Fruit fly (Drosophila melanogaster) whole organism, embryonic: ENCODE data around the gene CG34106.

Experiments used
- ATbp ChIP-seq: fragments of 200-800 bp; sonication (Bioruptor generic); optimal IDR thresholded peaks from 2 replicates; lab custom pipeline; 2017; ENCODE audit warnings: missing biosample characterization, mild to moderate bottlenecking, missing genetic modification characterization, missing genetic modification reagents
- Antp ChIP-seq: fragments of 200-800 bp; sonication (Bioruptor generic); optimal IDR thresholded peaks from 3 replicates; lab custom pipeline; 2016; ENCODE audit warnings: missing biosample characterization, missing genetic modification characterization
- CG11085 ChIP-seq: fragments of 200-800 bp; sonication (Bioruptor generic); IDR thresholded peaks from 2 replicates; pipeline ENCODE4 v1.3.6; 2022; ENCODE audit warnings: missing biosample characterization, missing genetic modification characterization
- CG12071 ChIP-seq: fragments of 200-800 bp; sonication (Bioruptor generic); optimal IDR thresholded peaks from 3 replicates; lab custom pipeline; 2018; ENCODE audit warnings: missing biosample characterization, mild to moderate bottlenecking, missing genetic modification characterization
- CG12219 ChIP-seq: fragments of 200-800 bp; sonication (Bioruptor generic); optimal IDR thresholded peaks from 3 replicates; lab custom pipeline; 2018; ENCODE audit warnings: missing biosample characterization, mild to moderate bottlenecking, missing genetic modification characterization
- CG1233 ChIP-seq: fragments of 200-800 bp; sonication (Bioruptor generic); optimal IDR thresholded peaks from 4 replicates; lab custom pipeline; 2018; ENCODE audit warnings: missing biosample characterization, mild to moderate bottlenecking, missing genetic modification characterization
- CG15479 ChIP-seq: fragments of 200-800 bp; sonication (Bioruptor generic); optimal IDR thresholded peaks from 3 replicates; lab custom pipeline; 2019; ENCODE audit warnings: missing biosample characterization, mild to moderate bottlenecking, missing genetic modification characterization, moderate library complexity
- CG2678 ChIP-seq: fragments of 200-800 bp; sonication (Bioruptor generic); optimal IDR thresholded peaks from 3 replicates; lab custom pipeline; 2019; ENCODE audit warnings: missing biosample characterization, mild to moderate bottlenecking, missing genetic modification characterization, moderate library complexity
- CG30020 ChIP-seq: fragments of 200-800 bp; optimal IDR thresholded peaks from 2 replicates; lab custom pipeline; 2019; ENCODE audit warnings: missing biosample characterization, mild to moderate bottlenecking, missing genetic modification characterization, moderate library complexity
- CG32532 ChIP-seq: fragments of 200-800 bp; sonication (Bioruptor generic); IDR thresholded peaks from 2 replicates; pipeline ENCODE4 v1.3.6; 2022; ENCODE audit warnings: missing biosample characterization, missing genetic modification characterization
- CG3995 ChIP-seq: fragments of 200-800 bp; sonication (Bioruptor generic); optimal IDR thresholded peaks from 3 replicates; lab custom pipeline; 2016; ENCODE audit warnings: missing biosample characterization, missing genetic modification characterization
- CG4617 ChIP-seq: fragments of 200-800 bp; sonication (Bioruptor generic); optimal IDR thresholded peaks from 3 replicates; lab custom pipeline; 2016; ENCODE audit warnings: missing biosample characterization, missing genetic modification characterization, borderline replicate concordance
- CG8924 ChIP-seq: fragments of 200-800 bp; optimal IDR thresholded peaks from 3 replicates; lab custom pipeline; 2019; ENCODE audit warnings: missing biosample characterization, mild to moderate bottlenecking, missing genetic modification characterization, moderate library complexity
- CG9797 ChIP-seq: fragments of 200-800 bp; sonication (Bioruptor generic); optimal IDR thresholded peaks from 3 replicates; lab custom pipeline; 2018; ENCODE audit warnings: missing biosample characterization, mild to moderate bottlenecking, missing genetic modification characterization
- CTCF ChIP-seq: fragments of 200-800 bp; sonication (Bioruptor generic); optimal IDR thresholded peaks from 2 replicates; lab custom pipeline; 2017; ENCODE audit warnings: missing biosample characterization, mild to moderate bottlenecking, missing genetic modification characterization, moderate library complexity
- Fer3 ChIP-seq: fragments of 200-800 bp; sonication (Bioruptor generic); optimal IDR thresholded peaks from 2 replicates; lab custom pipeline; 2018; ENCODE audit warnings: missing biosample characterization, mild to moderate bottlenecking, missing genetic modification characterization, moderate library complexity
- H15 ChIP-seq: fragments of 200-800 bp; sonication (Bioruptor generic); IDR thresholded peaks from 3 replicates; pipeline ENCODE4 v1.3.6; 2022; ENCODE audit warnings: missing biosample characterization, missing genetic modification characterization
- Hand ChIP-seq: fragments of 200-800 bp; sonication (Bioruptor generic); optimal IDR thresholded peaks from 2 replicates; lab custom pipeline; 2017; ENCODE audit warnings: mild to moderate bottlenecking, missing biosample characterization, missing genetic modification reagents, missing genetic modification characterization
- Hr78 ChIP-seq, 2 experiments: fragments of 200-800 bp in 1 of 2; fragments of >200 bp in 1 of 2; sonication (Bioruptor generic) in 1 of 2; optimal IDR thresholded peaks; 2 replicates each; lab custom pipeline; 2017 to 2019; ENCODE audit warnings: missing biosample characterization in 2 of 2, missing genetic modification characterization in 2 of 2, mild to moderate bottlenecking in 1 of 2, moderate library complexity in 1 of 2
- Max ChIP-seq: fragments of 200-800 bp; sonication (Bioruptor generic); optimal IDR thresholded peaks from 2 replicates; lab custom pipeline; 2016; ENCODE audit warnings: missing biosample characterization, mild to moderate bottlenecking, missing genetic modification characterization
- Opbp ChIP-seq: fragments of 200-800 bp; sonication (Bioruptor generic); IDR thresholded peaks from 3 replicates; pipeline ENCODE4 v1.3.6; 2022; ENCODE audit warnings: missing biosample characterization, missing genetic modification characterization; ENCODE audit not compliant: partially characterized antibody
- Scr ChIP-seq: fragments of 200-800 bp; sonication (Bioruptor generic); IDR thresholded peaks from 2 replicates; pipeline ENCODE4 v1.3.6; 2022; ENCODE audit warnings: missing biosample characterization, missing genetic modification characterization; ENCODE audit not compliant: partially characterized antibody
- Sin3A ChIP-seq: fragments of >200 bp; optimal IDR thresholded peaks from 2 replicates; lab custom pipeline; 2018
- Trl ChIP-seq, 3 experiments: fragments of >200 bp in 2 of 3; fragments of 200-800 bp in 1 of 3; sonication (Bioruptor generic) in 1 of 3; optimal IDR thresholded peaks; 2 replicates in 1 of 3; 3 replicates in 2 of 3; lab custom pipeline; 2016 to 2017; ENCODE audit warnings: missing biosample characterization in 1 of 3, missing genetic modification characterization in 1 of 3
- YL-1 ChIP-seq: fragments of 200-800 bp; sonication (Bioruptor generic); optimal IDR thresholded peaks from 3 replicates; lab custom pipeline; 2017; ENCODE audit warnings: missing biosample characterization, mild to moderate bottlenecking, missing genetic modification characterization
- ase ChIP-seq: fragments of 200-800 bp; sonication (Bioruptor generic); IDR thresholded peaks from 3 replicates; pipeline ENCODE4 v1.3.6; 2022; ENCODE audit warnings: missing biosample characterization, missing genetic modification characterization
- bigmax ChIP-seq: fragments of 200-800 bp; sonication (Bioruptor generic); optimal IDR thresholded peaks from 2 replicates; lab custom pipeline; 2018; ENCODE audit warnings: missing biosample characterization, mild to moderate bottlenecking, missing genetic modification characterization
- da ChIP-seq: fragments of 200-800 bp; sonication (Bioruptor generic); optimal IDR thresholded peaks from 2 replicates; lab custom pipeline; 2016; ENCODE audit warnings: missing biosample characterization, missing genetic modification characterization
- eve ChIP-seq, 2 experiments: fragments of >200 bp; optimal IDR thresholded peaks; 2 replicates each; lab custom pipeline; 2017; ENCODE audit warnings: missing biosample characterization in 2 of 2, missing genetic modification characterization in 2 of 2
- fd64A ChIP-seq: fragments of 200-800 bp; sonication (Bioruptor generic); optimal IDR thresholded peaks from 3 replicates; lab custom pipeline; 2018; ENCODE audit warnings: missing biosample characterization, mild to moderate bottlenecking, missing genetic modification characterization
- grau ChIP-seq: fragments of 200-800 bp; optimal IDR thresholded peaks from 3 replicates; lab custom pipeline; 2019; ENCODE audit warnings: missing biosample characterization, mild to moderate bottlenecking, missing genetic modification characterization, moderate library complexity
- ham ChIP-seq: fragments of 200-800 bp; sonication (Bioruptor generic); IDR thresholded peaks from 2 replicates; pipeline ENCODE4 v1.3.6; 2022; ENCODE audit warnings: missing biosample characterization, missing genetic modification characterization
- ind ChIP-seq: fragments of 200-800 bp; sonication (Bioruptor generic); optimal IDR thresholded peaks from 3 replicates; lab custom pipeline; 2016; ENCODE audit warnings: missing biosample characterization, missing genetic modification characterization
- insv ChIP-seq, 2 experiments: fragments of 200-800 bp; sonication (Bioruptor generic); optimal IDR thresholded peaks; 3 replicates each; lab custom pipeline; 2016 to 2018; ENCODE audit warnings: missing biosample characterization in 2 of 2, missing genetic modification characterization in 2 of 2
- klu ChIP-seq: fragments of 200-800 bp; sonication (Bioruptor generic); IDR thresholded peaks from 2 replicates; pipeline ENCODE4 v1.3.6; 2022; ENCODE audit warnings: missing biosample characterization, missing genetic modification characterization
- mam ChIP-seq: fragments of 200-800 bp; sonication (Bioruptor generic); optimal IDR thresholded peaks from 3 replicates; lab custom pipeline; 2016; ENCODE audit warnings: missing biosample characterization, missing genetic modification characterization
- nerfin-1 ChIP-seq: fragments of 200-800 bp; sonication (Bioruptor generic); optimal IDR thresholded peaks from 3 replicates; lab custom pipeline; 2019; ENCODE audit warnings: missing biosample characterization, mild to moderate bottlenecking, missing genetic modification characterization, moderate library complexity
- pita ChIP-seq: fragments of 200-800 bp; sonication (Bioruptor generic); optimal IDR thresholded peaks from 2 replicates; lab custom pipeline; 2017; ENCODE audit warnings: missing biosample characterization, mild to moderate bottlenecking, missing genetic modification characterization
- pzg ChIP-seq: fragments of 200-800 bp; sonication (Bioruptor generic); optimal IDR thresholded peaks from 3 replicates; lab custom pipeline; 2018; ENCODE audit warnings: missing biosample characterization, mild to moderate bottlenecking, missing genetic modification characterization, moderate library complexity
- scrt ChIP-seq: fragments of 200-800 bp; sonication (Bioruptor generic); optimal IDR thresholded peaks from 2 replicates; lab custom pipeline; 2018; ENCODE audit warnings: missing biosample characterization, mild to moderate bottlenecking, missing genetic modification characterization, moderate library complexity
- so ChIP-seq: fragments of 200-800 bp; sonication (Bioruptor generic); IDR thresholded peaks from 3 replicates; pipeline ENCODE4 v1.3.6; 2022; ENCODE audit warnings: missing biosample characterization, missing genetic modification characterization
- tll ChIP-seq, 2 experiments: fragments of 200-800 bp in 1 of 2; fragments of >200 bp in 1 of 2; sonication (Bioruptor generic) in 1 of 2; optimal IDR thresholded peaks; 2 replicates each; lab custom pipeline; 2017 to 2019; ENCODE audit warnings: missing biosample characterization in 2 of 2, missing genetic modification characterization in 2 of 2, mild to moderate bottlenecking in 1 of 2, moderate library complexity in 1 of 2
- trem ChIP-seq: fragments of 200-800 bp; optimal IDR thresholded peaks from 3 replicates; lab custom pipeline; 2019; ENCODE audit warnings: missing biosample characterization, mild to moderate bottlenecking, missing genetic modification characterization, moderate library complexity
- zfh1 ChIP-seq: fragments of 200-800 bp; sonication (Bioruptor generic); IDR thresholded peaks from 3 replicates; pipeline ENCODE4 v1.3.6; 2022; ENCODE audit warnings: missing biosample characterization, missing genetic modification characterization

Gene CG34106

dm6 chr2L:17180038-17180437, 49.2 kb downstream of the CG34106 start, which contains the start of gene Gr36c:
TSS of gene Gr36c (plus strand) at chr2L:17180338.
- TF ChIP-seq YL-1 (GFP tag; lab: Kevin White, UChicago) (no peak), insv (GFP tag; optimal IDR thresholded peaks at IDR 0.05; lab: Kevin White, UChicago) (no peak), bigmax (GFP tag; lab: Kevin White, UChicago) (no peak), CG4617 (GFP tag; lab: Kevin White, UChicago) (no peak), Trl (optimal IDR thresholded peaks at IDR 0.05; lab: Kevin White, UChicago) (no peak), Trl (GFP tag; optimal IDR thresholded peaks at IDR 0.05; lab: Kevin White, UChicago) (no peak), CG30020 (tag; lab: Kevin White, UChicago) (no peak), Hand (GFP tag; lab: Kevin White, UChicago) (no peak), ase (GFP tag; lab: Robert Waterston, UW) (no peak), zfh1 (GFP tag; lab: Robert Waterston, UW) (no peak)

dm6 chr2L:17181638-17182037, 50.8 kb downstream of the CG34106 start, which contains the start of gene Grl36a:
TSS of gene Grl36a (plus strand) at chr2L:17181938.
- no peak for TF ChIP-seq ATbp (GFP tag; lab: Kevin White, UChicago)
- TF ChIP-seq da (GFP tag; lab: Kevin White, UChicago) = no peak
- TF ChIP-seq so (GFP tag; lab: Robert Waterston, UW) = no peak
- TF ChIP-seq CG11085 (GFP tag; lab: Robert Waterston, UW) = no peak
- no peak for TF ChIP-seq ind (GFP tag; lab: Kevin White, UChicago)

dm6 chr2L:17195197-17195596, 64.4 kb downstream of the CG34106 start:
- TF ChIP-seq Max (no peak), CG4617 (GFP tag; lab: Kevin White, UChicago) (no peak), grau (tag; lab: Kevin White, UChicago) (no peak), CTCF (GFP tag; lab: Kevin White, UChicago) (peak; percentile 75)

- TF ChIP-seq CG8924 (tag; lab: Kevin White, UChicago) (no peak), H15 (no peak), pita (GFP tag; lab: Kevin White, UChicago) (no peak), tll (GFP tag; optimal IDR thresholded peaks at IDR 0.05; lab: Kevin White, UChicago) (no peak), nerfin-1 (tag; lab: Kevin White, UChicago) (no peak), scrt (GFP tag; lab: Kevin White, UChicago) (peak; percentile 0), CG12071 (GFP tag; lab: Kevin White, UChicago) (no peak), CTCF (GFP tag; lab: Kevin White, UChicago) (peak; percentile 69), fd64A (GFP tag; lab: Kevin White, UChicago) (no peak)
These were observed 71.0 kb downstream of the CG34106 start for dm6 chr2L:17201777-17202176.

dm6 chr2L:17203833-17204232, 73.0 kb downstream of the CG34106 start:
- peak; percentile 8 for TF ChIP-seq Antp (GFP tag; lab: Kevin White, UChicago)
- TF ChIP-seq klu (GFP tag; lab: Robert Waterston, UW) = no peak
- peak; percentile 31 for TF ChIP-seq mam (GFP tag; lab: Kevin White, UChicago)
- no peak for TF ChIP-seq CG15479 (GFP tag; lab: Kevin White, UChicago)
- no peak for TF ChIP-seq ATbp (GFP tag; lab: Kevin White, UChicago)
- TF ChIP-seq pzg (GFP tag; lab: Kevin White, UChicago) = no peak
- no peak for TF ChIP-seq CG3995
- TF ChIP-seq Sin3A (lab: Kevin White, UChicago) = no peak
- TF ChIP-seq ham (GFP tag; lab: Robert Waterston, UW) = no peak
- peak; percentile 52 for TF ChIP-seq CG32532 (GFP tag; lab: Robert Waterston, UW)
- no peak for TF ChIP-seq trem (tag; lab: Kevin White, UChicago)
- TF ChIP-seq Fer3 (tag; lab: Kevin White, UChicago) = peak; percentile 31
- no peak for TF ChIP-seq CG12219 (GFP tag; lab: Kevin White, UChicago)
- no peak for TF ChIP-seq CG1233 (GFP tag; lab: Kevin White, UChicago)
- no peak for TF ChIP-seq Hr78 (GFP tag; optimal IDR thresholded peaks at IDR 0.05; lab: Kevin White, UChicago)
- TF ChIP-seq CG9797 = no peak
- TF ChIP-seq Opbp (GFP tag; lab: Robert Waterston, UW) = no peak
- TF ChIP-seq Scr (GFP tag; lab: Robert Waterston, UW) = no peak
- peak; percentile 55 for TF ChIP-seq CG2678 (tag; lab: Kevin White, UChicago)
- peak in 1 of 2 experiments; percentile 40 for TF ChIP-seq eve (GFP tag; optimal IDR thresholded peaks at IDR 0.05; lab: Kevin White, UChicago)
